Fruit fly (Drosophila melanogaster) S2 (cell line): ENCODE measurements around the gene CG44362.

ENCODE experiments used
- CG8478 ChIP-seq: fragments of >200 bp; optimal IDR thresholded peaks from 2 replicates; lab custom pipeline; 2018
- CTCF ChIP-seq, 2 experiments: fragments of >200 bp; optimal IDR thresholded peaks; 2 replicates each; lab custom pipeline; 2018

DNA sequence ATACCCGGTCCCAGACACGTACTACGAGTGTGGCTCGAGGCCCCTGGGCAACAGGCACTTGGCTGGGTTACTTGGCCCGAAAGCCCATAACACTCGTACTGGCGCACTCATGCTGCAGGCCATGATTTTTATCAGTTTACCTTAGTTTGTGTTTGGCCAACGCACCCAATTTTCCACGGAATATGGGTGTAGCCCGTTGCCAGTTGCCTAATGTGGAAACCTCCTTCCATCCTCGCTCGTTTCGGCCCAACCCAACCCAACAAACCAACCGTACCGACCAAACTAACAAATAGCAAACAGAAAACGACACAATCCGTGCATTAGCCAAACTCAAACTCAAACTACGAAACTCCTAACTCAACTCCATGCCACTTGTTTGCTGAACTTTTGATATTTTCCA is 3.5 kb upstream of the CG44362 start:
- TF ChIP-seq CG8478 (lab: Kevin White, UChicago): no peak
- TF ChIP-seq CTCF (optimal IDR thresholded peaks at IDR 0.05; lab: Kevin White, UChicago): no peak
